Fruit fly (Drosophila melanogaster) whole organism, adult: ENCODE data around the gene CG34268.

Experiments used
- CG12768 ChIP-seq: fragments of 200-800 bp; sonication (Bioruptor generic); optimal IDR thresholded peaks from 2 replicates; lab custom pipeline; 2017; ENCODE audit warnings: missing biosample characterization, missing genetic modification characterization, mild to moderate bottlenecking, moderate library complexity, missing genetic modification reagents
- CG7101 ChIP-seq: fragments of 200-800 bp; sonication (Bioruptor generic); optimal IDR thresholded peaks from 2 replicates; lab custom pipeline; 2018; ENCODE audit warnings: missing biosample characterization, mild to moderate bottlenecking, missing genetic modification characterization, moderate library complexity
- Crg-1 ChIP-seq: fragments of 200-800 bp; sonication (Bioruptor generic); optimal IDR thresholded peaks from 2 replicates; lab custom pipeline; 2016; ENCODE audit warnings: missing biosample characterization, missing genetic modification characterization
- kay ChIP-seq: fragments of 200-800 bp; sonication (Bioruptor generic); peaks from one replicate; lab custom pipeline; 2016; ENCODE audit warnings: missing biosample characterization, missing genetic modification characterization, borderline replicate concordance
- ovo ChIP-seq: fragments of 200-800 bp; sonication (Bioruptor generic); optimal IDR thresholded peaks from 2 replicates; lab custom pipeline; 2016; ENCODE audit warnings: missing biosample characterization, missing genetic modification characterization
- pad ChIP-seq: fragments of 200-800 bp; sonication (Bioruptor generic); optimal IDR thresholded peaks from 3 replicates; lab custom pipeline; 2017; ENCODE audit warnings: missing biosample characterization, missing genetic modification characterization, mild to moderate bottlenecking, moderate library complexity, missing genetic modification reagents

dm6 chr3L:528037-528436, 27.3 kb downstream of the CG34268 start, which contains the start of gene CG34269:
- TF ChIP-seq ovo (GFP tag; lab: Kevin White, UChicago) (no peak), pad (GFP tag; lab: Kevin White, UChicago) (no peak), kay (GFP tag; lab: Kevin White, UChicago) (no peak), CG7101 (no peak), CG12768 (GFP tag; lab: Kevin White, UChicago) (no peak), Crg-1 (GFP tag; lab: Kevin White, UChicago) (no peak)
